Worm (Caenorhabditis elegans) whole organism, late embryonic: ENCODE measurements around the gene B0228.9.

Source experiments
- C38D4.7 ChIP-seq: fragments of 200-800 bp; sonication (Bioruptor generic); optimal IDR thresholded peaks from 2 replicates; lab custom pipeline; 2018; ENCODE audit warnings: mild to moderate bottlenecking, missing genetic modification characterization, moderate library complexity, missing compliant biosample characterization
- F13H6.1 ChIP-seq: sonication (generic microtip); optimal IDR thresholded peaks from 2 replicates; lab custom pipeline; 2016; ENCODE audit warnings: missing genetic modification characterization, missing compliant biosample characterization
- ama-1 ChIP-seq: fragments of 150-350 bp; optimal IDR thresholded peaks from 2 replicates; lab custom pipeline; 2014
- ceh-6 ChIP-seq: fragments of 200-800 bp; sonication (Bioruptor generic); optimal IDR thresholded peaks from 2 replicates; lab custom pipeline; 2018; ENCODE audit warnings: mild to moderate bottlenecking, missing genetic modification characterization, missing compliant biosample characterization
- dve-1 ChIP-seq: sonication (generic microtip); optimal IDR thresholded peaks from 2 replicates; lab custom pipeline; 2017; ENCODE audit warnings: antibody characterized with exemption, mild to moderate bottlenecking, missing genetic modification characterization, missing compliant biosample characterization
- fkh-6 ChIP-seq: sonication (generic microtip); optimal IDR thresholded peaks from 2 replicates; lab custom pipeline; 2016; ENCODE audit warnings: missing genetic modification characterization, missing compliant biosample characterization
- hlh-15 ChIP-seq: sonication (generic microtip); optimal IDR thresholded peaks from 2 replicates; lab custom pipeline; 2016; ENCODE audit warnings: missing genetic modification characterization, missing compliant biosample characterization
- hlh-8 ChIP-seq: sonication (generic microtip); optimal IDR thresholded peaks from 2 replicates; lab custom pipeline; 2016; ENCODE audit warnings: missing genotype, missing genetic modification characterization, missing compliant biosample characterization
- lin-11 ChIP-seq: fragments of 200-800 bp; sonication (Bioruptor generic); optimal IDR thresholded peaks from 2 replicates; lab custom pipeline; 2018; ENCODE audit warnings: mild to moderate bottlenecking, missing genetic modification characterization, missing compliant biosample characterization
- mec-3 ChIP-seq: sonication (generic microtip); optimal IDR thresholded peaks from 2 replicates; lab custom pipeline; 2016; ENCODE audit warnings: borderline replicate concordance, missing genetic modification characterization, missing compliant biosample characterization
- pax-1 ChIP-seq: fragments of 150-350 bp; optimal IDR thresholded peaks from 2 replicates; lab custom pipeline; 2014; ENCODE audit warnings: missing biosample characterization, missing genetic modification characterization
- pros-1 ChIP-seq: fragments of 150-350 bp; optimal IDR thresholded peaks from 2 replicates; lab custom pipeline; 2014; ENCODE audit warnings: missing biosample characterization, missing genetic modification reagents, missing genetic modification characterization
- sdc-2 ChIP-seq: sonication (generic microtip); optimal IDR thresholded peaks from 2 replicates; lab custom pipeline; 2016; ENCODE audit warnings: missing genotype, missing genetic modification characterization, missing compliant biosample characterization
- tbx-7 ChIP-seq: sonication (generic microtip); optimal IDR thresholded peaks from 2 replicates; lab custom pipeline; 2016; ENCODE audit warnings: missing genotype, missing genetic modification characterization, missing compliant biosample characterization

ce11 chrII:7792514-7792913 is 29.0 kb upstream of the B0228.9 start:
- TF ChIP-seq hlh-15 (tag; lab: Kevin White, UChicago): no peak
- no peak for TF ChIP-seq sdc-2
- no peak for TF ChIP-seq hlh-8 (tag; lab: Kevin White, UChicago)
- TF ChIP-seq pros-1 (tag; lab: Kevin White, UChicago): no peak
- TF ChIP-seq C38D4.7 (GFP tag; lab: Kevin White, UChicago): no peak
- TF ChIP-seq lin-11 (tag; lab: Kevin White, UChicago): no peak
- no peak for TF ChIP-seq tbx-7 (tag; lab: Kevin White, UChicago)
- no peak for TF ChIP-seq ceh-6 (GFP tag; lab: Kevin White, UChicago)
- TF ChIP-seq dve-1 (tag; lab: Kevin White, UChicago): no peak
- no peak for TF ChIP-seq fkh-6 (tag; lab: Kevin White, UChicago)
- TF ChIP-seq ama-1 (lab: Kevin White, UChicago): no peak
- no peak for TF ChIP-seq mec-3 (tag; lab: Kevin White, UChicago)
- TF ChIP-seq F13H6.1 (tag; lab: Kevin White, UChicago): no peak
- no peak for TF ChIP-seq pax-1 (tag; lab: Kevin White, UChicago)
